Worm (Caenorhabditis elegans) whole organism, L4/young adult: ENCODE measurements around the gene F13B6.2.

Source experiments
- W03F9.2 ChIP-seq: fragments of 150-350 bp; optimal IDR thresholded peaks from 2 replicates; lab custom pipeline; 2014; ENCODE audit warnings: missing biosample characterization, missing genetic modification characterization
- dao-5 ChIP-seq: sonication (generic microtip); optimal IDR thresholded peaks from 2 replicates; lab custom pipeline; 2016; ENCODE audit warnings: missing genotype, missing genetic modification characterization, moderate library complexity, missing compliant biosample characterization
- him-1 ChIP-seq: sonication (generic microtip); optimal IDR thresholded peaks from 2 replicates; lab custom pipeline; 2016; ENCODE audit warnings: missing genotype, missing genetic modification reagents, missing genetic modification characterization, missing compliant biosample characterization

Gene F13B6.2

DNA sequence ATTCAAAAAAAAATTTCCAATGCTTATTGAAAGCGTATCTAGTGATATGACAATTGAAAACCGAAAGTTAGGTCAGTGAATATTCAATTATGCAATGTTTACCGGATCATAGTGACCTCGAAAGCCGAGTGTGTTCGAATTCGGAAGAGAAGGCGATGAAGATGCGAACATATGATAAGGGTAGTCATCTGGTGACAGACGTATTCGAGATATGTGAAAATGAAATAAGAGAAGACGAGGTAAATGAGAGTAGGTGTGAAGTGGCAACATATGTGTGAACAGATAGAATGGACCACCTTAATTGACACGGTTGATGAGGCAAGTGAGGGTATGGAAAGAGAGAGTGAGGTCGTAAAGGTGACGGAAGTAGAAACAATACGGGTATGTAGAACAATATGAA lies 5.2 kb downstream of the F13B6.2 start:
- TF ChIP-seq him-1 (no peak), dao-5 (no peak), W03F9.2 (tag; lab: Kevin White, UChicago) (no peak)

DNA sequence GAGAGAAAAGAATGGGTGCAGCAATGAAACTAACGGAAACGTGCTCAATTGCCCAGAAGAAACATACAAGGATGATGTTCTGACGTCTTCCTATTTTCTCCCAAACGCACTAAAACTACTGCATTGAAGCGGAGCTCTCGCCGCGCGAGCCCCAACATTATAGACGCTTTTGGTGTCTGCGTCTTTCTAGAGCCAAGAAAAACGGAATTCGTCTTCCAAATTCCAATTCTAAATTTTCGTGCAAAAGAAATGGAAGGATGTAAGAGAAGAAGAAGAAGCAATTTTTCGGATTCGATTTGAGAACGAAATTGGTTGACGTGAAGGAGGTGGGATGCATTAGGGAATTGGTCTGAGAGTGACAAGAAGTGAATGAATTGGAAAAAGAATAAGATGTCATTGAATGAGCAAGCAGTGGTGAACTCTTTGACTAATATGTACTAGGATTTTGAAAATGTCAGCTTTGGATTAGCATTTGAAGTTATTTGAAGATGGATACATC lies 6.4 kb downstream of the F13B6.2 start:
- TF ChIP-seq him-1 = no peak
- TF ChIP-seq dao-5 = no peak
- TF ChIP-seq W03F9.2 (tag; lab: Kevin White, UChicago) = no peak

DNA sequence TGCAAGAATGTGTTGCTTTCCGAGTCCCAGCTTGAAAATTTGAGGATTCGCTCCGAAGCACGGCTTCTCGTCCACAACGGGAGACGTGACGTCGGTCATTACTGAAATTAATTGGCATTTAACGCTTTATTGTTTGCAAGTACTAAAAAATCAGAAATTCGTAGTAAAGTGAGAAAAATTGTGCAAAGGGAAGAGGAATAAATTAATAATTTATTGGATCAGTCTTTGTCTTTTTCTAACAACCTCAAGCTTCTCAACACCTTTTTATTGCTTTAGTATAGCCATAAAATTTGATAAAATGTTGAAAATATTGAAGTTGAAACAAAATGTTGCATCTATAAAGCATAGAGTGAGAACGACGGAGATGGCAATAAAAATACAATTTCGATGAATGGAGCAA lies 8.8 kb downstream of the F13B6.2 start, which contains the start of gene tes-1:
TSS of gene tes-1 (minus strand) at position 101 of the 400 bp plus-strand sequence.
- TF ChIP-seq dao-5 = no peak
- TF ChIP-seq W03F9.2 (tag; lab: Kevin White, UChicago) = no peak
- no peak for TF ChIP-seq him-1

DNA sequence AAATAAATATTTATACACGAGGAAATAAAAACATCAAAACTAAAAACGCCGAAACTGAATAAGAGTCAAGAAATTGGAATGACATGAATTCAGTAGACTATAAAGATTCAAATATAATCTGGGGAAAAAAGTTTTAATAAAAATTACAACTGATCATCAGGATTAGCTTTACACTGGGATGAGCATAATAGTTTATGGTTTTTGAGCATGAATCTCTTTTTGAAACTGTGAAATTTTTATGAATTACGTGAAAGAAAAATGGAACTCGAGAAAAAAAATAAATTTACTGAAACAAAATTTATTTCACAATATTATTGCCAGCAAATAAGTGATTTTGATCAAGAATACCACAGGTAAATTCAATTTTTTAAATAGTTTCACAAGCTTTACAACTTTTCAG lies 12.6 kb downstream of the F13B6.2 start, which contains the start of gene B0496.2:
TSS of gene B0496.2 (plus strand) at position 301 of the 400 bp plus-strand sequence.
- TF ChIP-seq dao-5 = no peak
- TF ChIP-seq W03F9.2 (tag; lab: Kevin White, UChicago) = no peak
- no peak for TF ChIP-seq him-1

DNA sequence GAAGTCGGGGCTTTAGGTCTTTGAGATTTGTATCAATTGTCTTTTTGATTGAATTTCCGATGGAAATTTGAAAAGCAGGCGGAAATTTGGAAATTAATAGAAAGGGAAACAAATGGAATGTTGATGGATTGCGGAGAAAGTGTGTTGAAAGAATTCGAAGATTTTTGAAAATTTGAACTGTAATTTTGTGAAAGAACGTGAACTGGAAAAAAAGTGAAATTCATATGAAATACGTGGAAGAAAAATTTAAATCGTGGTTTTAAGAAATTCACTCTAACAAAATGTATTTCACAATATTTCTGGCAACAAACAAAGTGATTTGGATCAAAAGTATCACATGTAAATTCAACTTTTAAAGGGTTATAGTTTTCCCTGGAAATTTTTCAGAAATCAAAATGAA lies 14.1 kb downstream of the F13B6.2 start, which contains the start of gene B0496.1:
TSS of gene B0496.1 (plus strand) at position 301 of the 400 bp plus-strand sequence.
- no peak for TF ChIP-seq him-1
- TF ChIP-seq dao-5 = no peak
- TF ChIP-seq W03F9.2 (tag; lab: Kevin White, UChicago) = no peak

DNA sequence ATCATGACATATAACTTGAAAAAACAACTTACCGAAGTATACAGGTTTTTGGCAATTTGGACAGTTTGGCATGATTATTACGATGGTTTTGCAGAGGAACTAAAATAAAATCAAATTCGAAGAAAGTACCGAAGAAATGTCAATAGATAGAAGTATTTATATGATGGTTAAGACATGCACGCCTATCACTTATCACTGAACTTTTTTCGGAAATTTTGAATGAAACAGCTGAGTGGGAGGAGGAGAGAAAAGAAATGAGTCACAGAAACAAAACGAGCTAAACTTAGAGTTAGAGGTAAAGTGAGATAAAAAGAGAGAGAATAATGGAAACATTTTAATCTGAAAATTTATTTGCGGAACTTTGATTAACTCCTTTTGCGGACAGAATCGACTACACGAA lies 14.9 kb downstream of the F13B6.2 start, which contains the start of gene valv-1:
TSS of gene valv-1 (minus strand) at position 101 of the 400 bp plus-strand sequence.
- no peak for TF ChIP-seq him-1
- no peak for TF ChIP-seq dao-5
- no peak for TF ChIP-seq W03F9.2 (tag; lab: Kevin White, UChicago)

DNA sequence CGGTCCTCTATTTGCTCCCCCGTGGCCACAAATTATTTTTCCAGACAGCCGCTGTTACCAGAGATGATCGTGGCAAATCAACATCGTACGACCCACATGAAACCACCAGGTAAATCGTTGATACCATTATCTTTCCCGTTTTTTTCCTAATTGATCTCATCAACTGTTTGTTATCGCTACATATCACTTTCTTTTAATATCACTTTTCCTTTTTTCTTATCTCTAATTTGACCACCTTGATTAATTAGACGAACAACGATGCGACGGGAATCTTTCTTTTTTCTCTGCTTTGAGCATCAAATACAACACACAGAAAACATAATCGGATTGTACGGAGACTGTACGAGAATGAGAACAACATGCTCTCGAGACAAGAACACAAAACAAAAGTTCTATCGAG lies 19.9 kb downstream of the F13B6.2 start:
- TF ChIP-seq W03F9.2 (tag; lab: Kevin White, UChicago) (no peak), dao-5 (no peak), him-1 (no peak)

DNA sequence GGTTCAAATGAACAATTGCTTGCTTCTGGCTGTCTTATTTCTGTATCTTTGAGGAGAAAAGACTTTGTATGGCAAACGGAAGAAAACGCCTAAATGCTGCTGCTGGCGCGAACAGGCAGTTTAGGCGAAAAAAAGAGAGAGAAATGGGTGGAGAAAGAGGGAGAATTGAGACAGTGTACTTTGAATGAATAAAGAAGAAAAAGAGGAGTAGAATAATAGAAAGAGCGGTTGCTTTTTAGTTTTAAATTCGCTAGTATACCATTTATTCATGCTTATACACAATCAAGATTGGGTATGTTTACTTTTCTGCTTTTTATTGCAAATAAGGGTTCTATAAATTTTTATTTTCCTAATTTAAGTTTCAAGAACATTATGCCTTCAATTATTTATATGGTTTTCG lies 20.7 kb downstream of the F13B6.2 start:
- TF ChIP-seq dao-5 (no peak), W03F9.2 (tag; lab: Kevin White, UChicago) (no peak), him-1 (no peak)

DNA sequence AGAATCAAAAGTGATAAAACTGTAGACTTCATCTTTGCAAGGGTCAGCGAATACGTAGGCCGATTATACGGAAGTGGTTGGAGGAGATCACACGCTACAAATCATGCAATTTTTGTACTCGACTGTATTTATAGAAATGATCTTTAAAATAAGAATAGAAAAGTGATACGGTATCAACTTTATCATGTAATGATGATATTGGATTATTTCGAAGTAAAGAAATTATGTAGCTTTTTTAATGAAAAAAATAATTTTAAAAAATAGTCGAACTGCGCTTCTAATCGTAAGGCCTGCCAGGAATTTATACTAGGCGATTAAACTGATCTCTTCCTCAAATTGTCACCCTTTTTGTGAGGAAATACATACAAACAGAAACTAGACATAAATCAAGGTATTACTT lies 26.3 kb downstream of the F13B6.2 start, which contains the start of gene B0496.11:
TSS of gene B0496.11 (minus strand) at position 101 of the 400 bp plus-strand sequence.
- TF ChIP-seq dao-5 (no peak), W03F9.2 (tag; lab: Kevin White, UChicago) (no peak), him-1 (no peak)

DNA sequence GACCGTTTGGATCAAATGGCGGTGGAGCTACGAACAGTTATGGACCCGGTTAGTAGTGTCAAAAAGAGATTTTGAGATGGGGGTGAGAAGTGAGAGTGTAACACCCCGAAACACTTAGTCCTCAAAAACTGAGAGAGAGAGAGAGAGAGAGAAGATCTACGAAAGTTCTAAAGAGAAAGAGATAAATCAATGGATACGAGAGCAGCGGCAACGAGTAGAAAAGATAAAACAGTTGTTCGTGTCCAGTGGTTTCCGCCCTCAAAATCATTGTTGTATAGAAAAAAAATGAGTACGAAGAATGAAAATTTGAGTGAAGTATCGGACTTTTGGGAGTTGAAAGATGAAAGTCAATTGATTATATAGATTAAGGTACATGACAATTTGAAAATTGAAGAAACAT lies 31.1 kb downstream of the F13B6.2 start:
- TF ChIP-seq him-1 = no peak
- TF ChIP-seq dao-5 = no peak
- no peak for TF ChIP-seq W03F9.2 (tag; lab: Kevin White, UChicago)

DNA sequence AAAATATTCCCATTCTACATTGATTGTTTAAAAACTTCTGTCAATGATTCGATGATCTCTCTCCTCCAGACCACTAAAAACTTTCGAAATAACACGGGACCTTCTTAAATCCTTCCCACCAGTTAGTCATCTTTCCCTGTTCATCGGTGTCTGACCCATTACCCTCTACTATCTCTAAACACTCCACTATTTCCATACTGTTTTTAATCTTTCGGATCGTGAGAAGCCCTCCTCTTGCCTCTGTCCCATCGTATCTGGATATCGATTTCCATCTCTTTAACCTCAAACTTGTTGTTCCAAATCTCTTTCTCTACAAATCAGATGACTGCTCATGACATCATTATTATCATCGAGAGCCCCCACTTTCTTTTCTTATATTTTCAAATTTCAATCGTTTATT lies 31.8 kb downstream of the F13B6.2 start:
- TF ChIP-seq dao-5 (no peak), him-1 (no peak), W03F9.2 (tag; lab: Kevin White, UChicago) (no peak)

DNA sequence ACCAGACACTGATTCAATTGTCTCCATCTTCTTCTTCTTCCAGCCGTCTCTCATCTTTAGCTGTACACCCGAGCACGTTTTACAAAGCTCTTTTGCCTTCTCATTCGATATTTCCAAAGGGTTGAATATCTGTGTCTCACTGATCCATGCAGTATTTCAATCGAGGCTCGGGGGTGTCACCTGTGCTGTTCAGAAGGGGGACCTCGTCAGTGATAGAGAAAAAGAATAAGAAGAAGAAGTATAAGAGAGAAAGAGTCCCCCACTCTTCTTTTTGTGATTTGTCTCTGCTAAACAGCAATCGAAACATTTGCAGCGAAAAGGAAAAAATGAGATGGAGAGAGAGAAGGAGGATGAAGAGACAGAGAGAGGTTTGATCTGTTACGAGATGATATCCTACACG lies 34.1 kb downstream of the F13B6.2 start:
- TF ChIP-seq dao-5 (no peak), him-1 (no peak), W03F9.2 (tag; lab: Kevin White, UChicago) (no peak)

DNA sequence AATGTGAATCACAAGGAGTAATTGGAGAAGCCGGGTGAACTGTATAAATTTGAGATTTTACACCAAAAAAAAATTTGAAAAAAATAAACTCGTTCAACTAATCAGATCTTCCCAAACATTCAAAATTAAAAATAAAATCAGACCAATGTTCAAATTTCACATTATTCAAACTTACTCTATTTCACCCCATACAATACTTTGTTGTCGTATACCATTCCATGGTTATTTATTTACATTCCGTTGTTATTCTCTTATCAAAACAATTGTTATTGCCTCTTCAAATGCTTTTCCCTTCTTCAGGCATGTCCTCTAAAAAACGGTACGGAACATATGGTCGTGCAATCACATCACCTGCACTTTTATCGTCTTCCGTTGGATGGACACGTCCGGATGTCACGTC lies 35.9 kb downstream of the F13B6.2 start, which contains the start of gene unc-82:
TSS of gene unc-82 (plus strand) at position 301 of the 400 bp plus-strand sequence.
- TF ChIP-seq him-1 (no peak), W03F9.2 (tag; lab: Kevin White, UChicago) (no peak), dao-5 (no peak)

DNA sequence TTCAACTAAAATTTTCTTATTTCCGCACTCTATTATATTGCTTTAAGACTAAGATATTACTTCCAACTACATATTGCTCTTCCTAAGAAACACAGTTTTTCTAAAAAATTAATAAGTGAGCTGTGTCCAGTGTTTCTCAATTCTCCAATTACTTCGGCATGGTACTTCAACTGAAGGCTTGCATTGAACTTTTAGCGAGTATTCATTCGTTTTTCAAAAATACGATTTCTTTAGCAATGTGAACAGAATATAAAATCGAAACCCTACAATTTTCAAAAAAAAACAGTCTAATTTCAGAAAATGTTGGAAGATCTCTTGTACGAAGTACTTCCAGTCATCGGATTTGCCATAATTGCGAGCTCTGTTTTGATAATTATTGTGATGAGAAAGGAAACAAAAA lies 39.2 kb downstream of the F13B6.2 start, which contains the start of gene srtx-1:
TSS of gene srtx-1 (plus strand) at position 301 of the 400 bp plus-strand sequence.
- no peak for TF ChIP-seq him-1
- no peak for TF ChIP-seq W03F9.2 (tag; lab: Kevin White, UChicago)
- TF ChIP-seq dao-5 = no peak

DNA sequence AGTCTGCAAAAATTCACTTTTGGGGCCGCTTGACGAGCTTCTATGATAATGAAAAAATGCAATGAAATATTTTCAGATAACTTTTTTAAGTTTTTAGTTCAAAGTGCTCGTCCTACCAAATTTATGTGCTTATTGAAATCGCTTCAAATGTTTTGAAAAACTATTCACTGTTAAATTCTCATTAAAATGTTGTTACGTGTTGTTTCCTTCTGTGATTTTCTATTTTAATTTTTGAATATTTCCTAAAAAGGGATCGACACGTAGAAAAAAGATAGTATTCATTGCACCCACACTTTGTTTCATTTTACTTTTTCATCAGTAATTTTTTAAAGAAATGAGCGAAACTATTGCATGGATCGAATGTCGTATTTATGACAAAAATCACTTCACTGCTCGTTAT lies 41.3 kb downstream of the F13B6.2 start, which contains the start of gene B0496.6:
TSS of gene B0496.6 (plus strand) at position 301 of the 400 bp plus-strand sequence.
- TF ChIP-seq dao-5 = no peak
- TF ChIP-seq W03F9.2 (tag; lab: Kevin White, UChicago) = no peak
- no peak for TF ChIP-seq him-1

DNA sequence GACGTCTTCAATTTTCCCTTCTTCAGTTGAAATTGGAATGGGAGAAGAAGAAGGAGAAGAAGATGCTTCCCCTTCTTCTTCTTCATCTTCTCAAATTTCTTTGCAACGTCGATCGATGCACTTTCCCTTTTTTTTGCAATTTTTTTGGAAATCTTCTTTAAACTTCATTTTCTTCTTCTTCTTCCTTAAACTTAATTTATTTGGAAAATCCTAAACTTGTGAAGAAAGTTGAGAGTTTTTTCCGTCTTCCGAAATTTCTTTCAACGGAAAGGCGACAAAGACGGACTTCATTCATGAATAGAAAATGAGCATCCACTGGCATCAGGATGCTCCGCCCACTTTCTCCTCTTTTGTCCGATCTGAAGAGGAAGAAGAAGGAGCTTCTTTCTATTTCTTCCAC lies 46.0 kb downstream of the F13B6.2 start:
- no peak for TF ChIP-seq him-1
